Fruit fly (Drosophila melanogaster) whole organism, embryonic: Measurements from ENCODE around the gene FRG1.

Source experiments
- BEAF-32 ChIP-seq: fragments of 200-800 bp; sonication (Bioruptor generic); optimal IDR thresholded peaks from 3 replicates; lab custom pipeline; 2017; ENCODE audit warnings: missing biosample characterization, missing genetic modification characterization, mild to moderate bottlenecking, moderate library complexity, missing genetic modification reagents
- CG12769 ChIP-seq: fragments of 200-800 bp; sonication (Bioruptor generic); optimal IDR thresholded peaks from 2 replicates; lab custom pipeline; 2019; ENCODE audit warnings: missing biosample characterization, mild to moderate bottlenecking, missing genetic modification characterization, moderate library complexity
- CG14014 ChIP-seq: fragments of 200-800 bp; sonication (Bioruptor generic); IDR thresholded peaks from 2 replicates; pipeline ENCODE4 v1.3.6; 2022; ENCODE audit warnings: missing biosample characterization, missing genetic modification characterization
- CG14050 ChIP-seq: fragments of 200-800 bp; sonication (Bioruptor generic); IDR thresholded peaks from 3 replicates; pipeline ENCODE4 v1.3.6; 2022; ENCODE audit warnings: missing biosample characterization, missing genetic modification characterization
- CG15479 ChIP-seq: fragments of 200-800 bp; sonication (Bioruptor generic); optimal IDR thresholded peaks from 3 replicates; lab custom pipeline; 2019; ENCODE audit warnings: missing biosample characterization, mild to moderate bottlenecking, missing genetic modification characterization, moderate library complexity
- CG16863 ChIP-seq: fragments of 200-800 bp; sonication (Bioruptor generic); optimal IDR thresholded peaks from 3 replicates; lab custom pipeline; 2016; ENCODE audit warnings: missing biosample characterization, missing genetic modification characterization
- CG17328 ChIP-seq: fragments of 200-800 bp; sonication (Bioruptor generic); IDR thresholded peaks from 2 replicates; pipeline ENCODE4 v1.3.6; 2022; ENCODE audit warnings: missing biosample characterization, missing genetic modification characterization
- CG31365 ChIP-seq: fragments of 200-800 bp; sonication (Bioruptor generic); optimal IDR thresholded peaks from 2 replicates; lab custom pipeline; 2018; ENCODE audit warnings: missing biosample characterization, mild to moderate bottlenecking, missing genetic modification characterization
- CG4328 ChIP-seq: fragments of 200-800 bp; sonication (Bioruptor generic); optimal IDR thresholded peaks from 3 replicates; lab custom pipeline; 2017; ENCODE audit warnings: missing biosample characterization, missing genetic modification reagents, missing genetic modification characterization
- CG5245 ChIP-seq: fragments of 200-800 bp; sonication (Bioruptor generic); optimal IDR thresholded peaks from 3 replicates; lab custom pipeline; 2016; ENCODE audit warnings: missing biosample characterization, missing genetic modification characterization
- CG7357 ChIP-seq: fragments of 200-800 bp; sonication (Bioruptor generic); IDR thresholded peaks from 3 replicates; pipeline ENCODE4 v1.3.6; 2022; ENCODE audit warnings: missing biosample characterization, missing genetic modification characterization
- CG8089 ChIP-seq: fragments of 200-800 bp; sonication (Bioruptor generic); optimal IDR thresholded peaks from 3 replicates; lab custom pipeline; 2016; ENCODE audit warnings: missing biosample characterization, missing genetic modification characterization
- CG8359 ChIP-seq: fragments of 200-800 bp; sonication (Bioruptor generic); optimal IDR thresholded peaks from 2 replicates; lab custom pipeline; 2017; ENCODE audit warnings: missing biosample characterization, mild to moderate bottlenecking, missing genetic modification characterization, borderline replicate concordance
- CHES-1-like ChIP-seq: fragments of 200-800 bp; sonication (Bioruptor generic); optimal IDR thresholded peaks from 2 replicates; lab custom pipeline; 2016; ENCODE audit warnings: missing biosample characterization, missing genetic modification characterization
- D19B ChIP-seq: fragments of 200-800 bp; sonication (Bioruptor generic); optimal IDR thresholded peaks from 2 replicates; lab custom pipeline; 2017; ENCODE audit warnings: missing biosample characterization, mild to moderate bottlenecking, missing genetic modification characterization
- Doc3 ChIP-seq: fragments of 200-800 bp; sonication (Bioruptor generic); IDR thresholded peaks from 3 replicates; pipeline ENCODE4 v1.3.6; 2022; ENCODE audit warnings: missing biosample characterization, missing genetic modification characterization; ENCODE audit not compliant: partially characterized antibody
- E2f2 ChIP-seq: fragments of 200-800 bp; sonication (Bioruptor generic); IDR thresholded peaks from 2 replicates; pipeline ENCODE4 v1.3.6; 2022; ENCODE audit warnings: missing biosample characterization, missing genetic modification characterization
- Elba2 ChIP-seq: fragments of 200-800 bp; sonication (Bioruptor generic); optimal IDR thresholded peaks from 3 replicates; lab custom pipeline; 2016; ENCODE audit warnings: missing biosample characterization, missing genetic modification characterization
- HLH4C ChIP-seq: fragments of 200-800 bp; sonication (Bioruptor generic); IDR thresholded peaks from 3 replicates; pipeline ENCODE4 v1.3.6; 2022; ENCODE audit warnings: missing biosample characterization, missing genetic modification characterization; ENCODE audit not compliant: partially characterized antibody
- Myb ChIP-seq: fragments of 200-800 bp; sonication (Bioruptor generic); optimal IDR thresholded peaks from 2 replicates; lab custom pipeline; 2016; ENCODE audit warnings: missing biosample characterization, missing genetic modification characterization
- NC2α ChIP-seq: fragments of 200-800 bp; sonication (Bioruptor generic); optimal IDR thresholded peaks from 2 replicates; lab custom pipeline; 2016; ENCODE audit warnings: missing biosample characterization, missing genetic modification characterization
- Nf-YC ChIP-seq: fragments of 200-800 bp; optimal IDR thresholded peaks from 3 replicates; lab custom pipeline; 2019; ENCODE audit warnings: missing biosample characterization, mild to moderate bottlenecking, missing genetic modification characterization, moderate library complexity
- Rx ChIP-seq: fragments of 200-800 bp; sonication (Bioruptor generic); IDR thresholded peaks from 2 replicates; pipeline ENCODE4 v1.3.6; 2022; ENCODE audit warnings: missing biosample characterization, missing genetic modification characterization
- Taf1 ChIP-seq: fragments of 200-800 bp; sonication (Bioruptor generic); IDR thresholded peaks from 2 replicates; pipeline ENCODE4 v1.3.6; 2022; ENCODE audit warnings: missing biosample characterization, missing genetic modification characterization
- YL-1 ChIP-seq: fragments of 200-800 bp; sonication (Bioruptor generic); optimal IDR thresholded peaks from 3 replicates; lab custom pipeline; 2017; ENCODE audit warnings: missing biosample characterization, mild to moderate bottlenecking, missing genetic modification characterization
- aop ChIP-seq: fragments of 200-800 bp; sonication (Bioruptor generic); IDR thresholded peaks from 2 replicates; pipeline ENCODE4 v1.3.6; 2022; ENCODE audit warnings: missing biosample characterization, missing genetic modification characterization
- caup ChIP-seq: fragments of 200-800 bp; sonication (Bioruptor generic); optimal IDR thresholded peaks from 3 replicates; lab custom pipeline; 2017; ENCODE audit warnings: missing biosample characterization, mild to moderate bottlenecking, missing genetic modification characterization, moderate library complexity; ENCODE audit not compliant: severe bottlenecking
- eve ChIP-seq, 2 experiments: fragments of >200 bp; optimal IDR thresholded peaks; 2 replicates each; lab custom pipeline; 2017; ENCODE audit warnings: missing biosample characterization in 2 of 2, missing genetic modification characterization in 2 of 2
- gcm2 ChIP-seq: fragments of 200-800 bp; sonication (Bioruptor generic); optimal IDR thresholded peaks from 2 replicates; lab custom pipeline; 2016; ENCODE audit warnings: missing biosample characterization, missing genetic modification characterization
- gfzf ChIP-seq: fragments of 200-800 bp; sonication (Bioruptor generic); optimal IDR thresholded peaks from 2 replicates; lab custom pipeline; 2016; ENCODE audit warnings: missing biosample characterization, mild to moderate bottlenecking, missing genetic modification characterization, moderate library complexity
- gsb ChIP-seq: fragments of 200-800 bp; sonication (Bioruptor generic); IDR thresholded peaks from 2 replicates; pipeline ENCODE4 v1.3.6; 2022; ENCODE audit warnings: missing biosample characterization, missing genetic modification characterization
- hkb ChIP-seq, 2 experiments: fragments of 200-800 bp in 1 of 2; fragments of >200 bp in 1 of 2; sonication (Bioruptor generic) in 1 of 2; IDR thresholded peaks in 1 of 2; optimal IDR thresholded peaks in 1 of 2; 2 replicates each; pipeline versions ENCODE4 v1.3.6 to Lab custom; 2017 to 2022; ENCODE audit warnings: missing biosample characterization in 1 of 2, missing genetic modification characterization in 1 of 2
- lbe ChIP-seq: fragments of 200-800 bp; sonication (Bioruptor generic); optimal IDR thresholded peaks from 2 replicates; lab custom pipeline; 2016; ENCODE audit warnings: missing biosample characterization, mild to moderate bottlenecking, missing genetic modification characterization
- lilli ChIP-seq: fragments of 200-800 bp; sonication (Bioruptor generic); optimal IDR thresholded peaks from 3 replicates; lab custom pipeline; 2016; ENCODE audit warnings: missing biosample characterization, missing genetic modification characterization
- lov ChIP-seq, 2 experiments: fragments of 200-800 bp in 1 of 2; fragments of >200 bp in 1 of 2; sonication (Bioruptor generic) in 1 of 2; IDR thresholded peaks in 1 of 2; optimal IDR thresholded peaks in 1 of 2; 2 replicates in 1 of 2; 3 replicates in 1 of 2; pipeline versions ENCODE4 v1.3.6 to Lab custom; 2017 to 2022; ENCODE audit warnings: missing biosample characterization in 1 of 2, missing genetic modification characterization in 1 of 2
- nerfin-2 ChIP-seq: fragments of 200-800 bp; sonication (Bioruptor generic); IDR thresholded peaks from 2 replicates; pipeline ENCODE4 v1.3.6; 2022; ENCODE audit warnings: missing biosample characterization, missing genetic modification characterization; ENCODE audit not compliant: partially characterized antibody
- phol ChIP-seq: fragments of 200-800 bp; sonication (Bioruptor generic); optimal IDR thresholded peaks from 3 replicates; lab custom pipeline; 2018; ENCODE audit warnings: missing biosample characterization, mild to moderate bottlenecking, missing genetic modification characterization, moderate library complexity
- prd ChIP-seq, 3 experiments: fragments of >200 bp in 2 of 3; fragments of 200-800 bp in 1 of 3; sonication (Bioruptor generic) in 1 of 3; optimal IDR thresholded peaks in 2 of 3; IDR thresholded peaks in 1 of 3; 2 replicates in 2 of 3; 3 replicates in 1 of 3; pipeline versions ENCODE4 v1.3.6 to Lab custom; 2017 to 2022; ENCODE audit warnings: missing biosample characterization in 1 of 3, missing genetic modification characterization in 1 of 3
- pzg ChIP-seq: fragments of 200-800 bp; sonication (Bioruptor generic); optimal IDR thresholded peaks from 3 replicates; lab custom pipeline; 2018; ENCODE audit warnings: missing biosample characterization, mild to moderate bottlenecking, missing genetic modification characterization, moderate library complexity
- sd ChIP-seq: fragments of 200-800 bp; sonication (Bioruptor generic); optimal IDR thresholded peaks from 3 replicates; lab custom pipeline; 2018; ENCODE audit warnings: missing biosample characterization, mild to moderate bottlenecking, missing genetic modification characterization, moderate library complexity
- sna ChIP-seq: fragments of 200-800 bp; sonication (Bioruptor generic); IDR thresholded peaks from 2 replicates; pipeline ENCODE4 v1.3.6; 2022; ENCODE audit warnings: missing biosample characterization, missing genetic modification characterization; ENCODE audit not compliant: partially characterized antibody
- so ChIP-seq: fragments of 200-800 bp; sonication (Bioruptor generic); IDR thresholded peaks from 3 replicates; pipeline ENCODE4 v1.3.6; 2022; ENCODE audit warnings: missing biosample characterization, missing genetic modification characterization
- tap ChIP-seq: fragments of 200-800 bp; optimal IDR thresholded peaks from 3 replicates; lab custom pipeline; 2019; ENCODE audit warnings: missing biosample characterization, mild to moderate bottlenecking, missing genetic modification characterization, moderate library complexity
- trh ChIP-seq: fragments of 200-800 bp; sonication (Bioruptor generic); optimal IDR thresholded peaks from 2 replicates; lab custom pipeline; 2016; ENCODE audit warnings: missing biosample characterization, missing genetic modification characterization
- ttk ChIP-seq: fragments of 200-800 bp; sonication (Bioruptor generic); IDR thresholded peaks from 2 replicates; pipeline ENCODE4 v2.1.2; 2022; ENCODE audit warnings: missing biosample characterization, missing genetic modification characterization
- tup ChIP-seq: fragments of 200-800 bp; sonication (Bioruptor generic); optimal IDR thresholded peaks from 2 replicates; lab custom pipeline; 2016; ENCODE audit warnings: missing biosample characterization, mild to moderate bottlenecking, missing genetic modification characterization, moderate library complexity
- wek ChIP-seq: fragments of 200-800 bp; sonication (Bioruptor generic); optimal IDR thresholded peaks from 3 replicates; lab custom pipeline; 2018; ENCODE audit warnings: missing biosample characterization, mild to moderate bottlenecking, missing genetic modification characterization, moderate library complexity
- zen ChIP-seq: fragments of 200-800 bp; sonication (Bioruptor generic); optimal IDR thresholded peaks from 3 replicates; lab custom pipeline; 2018; ENCODE audit warnings: missing biosample characterization, mild to moderate bottlenecking, missing genetic modification characterization, moderate library complexity
- zfh1 ChIP-seq: fragments of 200-800 bp; sonication (Bioruptor generic); IDR thresholded peaks from 3 replicates; pipeline ENCODE4 v1.3.6; 2022; ENCODE audit warnings: missing biosample characterization, missing genetic modification characterization

Gene FRG1

DNA sequence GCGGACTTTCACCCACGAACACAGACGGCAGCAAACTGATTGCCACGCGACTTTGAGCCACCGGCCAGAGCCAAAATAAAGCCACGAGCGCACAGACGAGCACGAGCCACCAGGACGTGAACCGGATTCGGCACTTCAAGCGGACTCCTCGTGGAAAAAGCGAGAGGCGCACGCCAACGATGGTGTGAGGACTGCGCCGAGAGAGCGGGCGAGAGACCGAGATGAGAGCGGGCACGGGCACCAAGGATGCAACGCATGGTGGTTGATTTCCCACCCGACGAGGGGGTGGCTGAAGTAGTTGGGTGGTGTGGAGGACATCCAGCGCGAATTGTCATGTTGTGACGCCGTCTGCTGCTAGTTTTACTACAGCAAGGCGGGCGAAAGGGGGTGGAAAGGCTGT lies 1.7 kb downstream of the FRG1 start, which contains the start of gene gogo (continued):
- TF ChIP-seq CG8359 (GFP tag; lab: Kevin White, UChicago): no peak
- TF ChIP-seq CG8089: no peak
- no peak for TF ChIP-seq zfh1
- TF ChIP-seq wek (GFP tag; lab: Kevin White, UChicago): no peak
- no peak for TF ChIP-seq Rx (GFP tag; lab: Robert Waterston, UW)
- TF ChIP-seq tup (GFP tag; lab: Kevin White, UChicago): no peak
- no peak for TF ChIP-seq HLH4C (GFP tag; lab: Robert Waterston, UW)
- TF ChIP-seq CG15479 (GFP tag; lab: Kevin White, UChicago): no peak
- TF ChIP-seq Taf1 (GFP tag; lab: Robert Waterston, UW): no peak
- no peak for TF ChIP-seq nerfin-2
- TF ChIP-seq ttk (GFP tag; lab: Robert Waterston, UW): no peak
- no peak for TF ChIP-seq NC2α
- no peak for TF ChIP-seq phol (tag; lab: Kevin White, UChicago)
- no peak for TF ChIP-seq lilli (GFP tag; lab: Kevin White, UChicago)
- no peak for TF ChIP-seq so
- TF ChIP-seq CG7357 (GFP tag; lab: Robert Waterston, UW): no peak
- no peak for TF ChIP-seq aop (GFP tag; lab: Robert Waterston, UW)
- TF ChIP-seq lbe: no peak
- TF ChIP-seq lov (optimal IDR thresholded peaks at IDR 0.05; lab: Kevin White, UChicago): no peak
- no peak for TF ChIP-seq lov (GFP tag; IDR thresholded peaks at IDR 0.05; lab: Robert Waterston, UW)
- TF ChIP-seq CG5245 (GFP tag; lab: Kevin White, UChicago): no peak
- TF ChIP-seq eve (GFP tag; optimal IDR thresholded peaks at IDR 0.05; lab: Kevin White, UChicago): no peak
- TF ChIP-seq zen (tag; lab: Kevin White, UChicago): peak; percentile 7
- TF ChIP-seq caup (GFP tag; lab: Kevin White, UChicago): no peak
- TF ChIP-seq E2f2: no peak
- TF ChIP-seq CG17328 (GFP tag; lab: Robert Waterston, UW): no peak
- no peak for TF ChIP-seq CG12769 (tag; lab: Kevin White, UChicago)
- TF ChIP-seq Elba2 (GFP tag; lab: Kevin White, UChicago): no peak
- TF ChIP-seq gsb: no peak
- no peak for TF ChIP-seq CG14050 (GFP tag; lab: Robert Waterston, UW)
- peak; percentile 8 for TF ChIP-seq Nf-YC (tag; lab: Kevin White, UChicago)
- TF ChIP-seq CG31365: no peak
- no peak for TF ChIP-seq prd (optimal IDR thresholded peaks at IDR 0.05; lab: Kevin White, UChicago)
- 0 out of 3 replicates have a peak, but pooled peaks have one; percentile 11 for TF ChIP-seq prd (GFP tag; IDR thresholded peaks at IDR 0.05; lab: Robert Waterston, UW)
- no peak for TF ChIP-seq CG4328
- TF ChIP-seq CHES-1-like (GFP tag; lab: Kevin White, UChicago): no peak
- TF ChIP-seq gcm2 (GFP tag; lab: Kevin White, UChicago): no peak
- TF ChIP-seq pzg (GFP tag; lab: Kevin White, UChicago): peak; percentile 2
- TF ChIP-seq trh (GFP tag; lab: Kevin White, UChicago): no peak
- no peak for TF ChIP-seq hkb (optimal IDR thresholded peaks at IDR 0.05; lab: Kevin White, UChicago)
- no peak for TF ChIP-seq hkb (GFP tag; IDR thresholded peaks at IDR 0.05; lab: Robert Waterston, UW)
- no peak for TF ChIP-seq CG16863 (GFP tag; lab: Kevin White, UChicago)
- TF ChIP-seq YL-1 (GFP tag; lab: Kevin White, UChicago): no peak
- TF ChIP-seq Myb (GFP tag; lab: Kevin White, UChicago): no peak
- TF ChIP-seq sna: no peak
- TF ChIP-seq CG14014 (GFP tag; lab: Robert Waterston, UW): no peak
- 0 out of 3 replicates have a peak, but pooled peaks have one; percentile 28 for TF ChIP-seq Doc3 (GFP tag; lab: Robert Waterston, UW)
- TF ChIP-seq BEAF-32 (GFP tag; lab: Kevin White, UChicago): no peak
- TF ChIP-seq sd (tag; lab: Kevin White, UChicago): no peak
- no peak for TF ChIP-seq gfzf (GFP tag; lab: Kevin White, UChicago)
- no peak for TF ChIP-seq tap
- no peak for TF ChIP-seq D19B (GFP tag; lab: Kevin White, UChicago)
